Worm (Caenorhabditis elegans): ENCODE data around the gene lin-45.

The lin-45 gene

DNA sequence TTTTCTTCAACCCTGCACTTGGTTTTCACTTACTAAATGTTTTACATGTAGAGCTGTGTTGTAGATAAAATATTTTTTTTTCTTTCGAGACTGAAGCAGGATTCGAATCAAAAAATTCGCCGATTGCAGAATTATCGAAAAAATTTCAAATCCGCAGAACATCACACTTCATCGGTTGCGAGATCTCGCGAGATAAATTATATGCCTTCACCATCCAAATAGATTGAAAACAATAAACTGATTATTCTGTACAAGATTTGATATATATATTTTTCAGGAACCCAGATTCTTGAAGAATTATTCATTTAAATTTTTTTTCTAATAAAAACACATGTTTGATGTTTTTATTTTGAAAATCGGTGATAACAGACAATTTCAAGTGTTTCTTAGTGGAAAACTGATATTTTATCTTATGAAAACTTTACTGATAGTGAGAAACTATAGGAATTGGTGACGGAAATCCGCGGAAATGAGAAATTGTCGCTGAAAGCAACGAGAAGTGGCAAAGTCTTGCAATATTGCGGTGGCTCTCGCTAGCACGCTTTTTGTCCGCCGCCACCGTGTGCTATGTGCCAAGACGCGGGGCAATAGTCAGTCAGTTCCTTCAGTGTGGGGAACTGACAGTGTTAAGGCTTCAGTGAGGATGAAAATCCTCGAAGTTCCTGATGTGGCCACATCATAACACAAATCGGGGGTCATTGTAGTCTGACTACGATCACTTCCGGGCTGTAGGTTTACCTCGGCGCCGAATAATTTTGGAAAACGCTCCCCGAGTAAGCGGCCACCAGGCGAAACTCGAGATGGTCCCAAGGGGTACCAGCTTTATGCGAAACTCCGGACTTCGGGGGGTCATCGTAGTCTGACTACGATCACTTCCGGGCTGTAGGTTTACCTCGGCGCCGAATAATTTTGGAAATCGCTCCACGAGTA lies 44.3 kb upstream of the lin-45 start (continued):
- no peak for TF ChIP-seq F57A8.1 (GFP tag; optimal IDR thresholded peaks at IDR 0.05)
- TF ChIP-seq snpc-1.3 (tag; optimal IDR thresholded peaks at IDR 0.05; ENCODE audit: insufficient read depth) = no peak
- TF ChIP-seq unc-130 (GFP tag; optimal IDR thresholded peaks at IDR 0.05) = no peak
- TF ChIP-seq lsy-27 (tag; optimal IDR thresholded peaks at IDR 0.05; ENCODE audit: borderline replicate concordance, insufficient read depth) = no peak
- TF ChIP-seq attf-3 (GFP tag; conservative IDR thresholded peaks at IDR 0.05) = no peak
- TF ChIP-seq dpff-1 (tag; optimal IDR thresholded peaks at IDR 0.05) = no peak
- TF ChIP-seq Y95B8A.8 (GFP tag; IDR thresholded peaks at IDR 0.05) = 0 out of 2 replicates have a peak, but pooled peaks have one; percentile 28
- TF ChIP-seq him-1 (tag; optimal IDR thresholded peaks at IDR 0.05) = no peak
- peak in 1 of 3 experiments; percentile 42 for TF ChIP-seq lin-35 (GFP tag; optimal IDR thresholded peaks at IDR 0.05)
- no peak; the same call in none of the 2 replicates for TF ChIP-seq ekl-4 (GFP tag; IDR thresholded peaks at IDR 0.05)
- no peak for TF ChIP-seq let-526 (GFP tag; IDR thresholded peaks at IDR 0.05)
- TF ChIP-seq madf-10 (tag; optimal IDR thresholded peaks at IDR 0.05) = no peak
- peak; percentile 58 for TF ChIP-seq lin-40 (tag; optimal IDR thresholded peaks at IDR 0.05)
- peak; percentile 45 for TF ChIP-seq madf-6 (GFP tag; IDR thresholded peaks at IDR 0.05)
- no peak for TF ChIP-seq efl-1 (GFP tag; optimal IDR thresholded peaks at IDR 0.05)
- TF ChIP-seq dpl-1 (GFP tag; optimal IDR thresholded peaks at IDR 0.05) = no peak
- peak; percentile 2 to 59 for TF ChIP-seq let-607 (tag; optimal IDR thresholded peaks at IDR 0.05)
- peak; percentile 34 for TF ChIP-seq ztf-26 (tag; optimal IDR thresholded peaks at IDR 0.05)
- no peak for TF ChIP-seq madf-8 (GFP tag; conservative IDR thresholded peaks at IDR 0.05)
- no peak for TF ChIP-seq F22D6.2 (tag; optimal IDR thresholded peaks at IDR 0.05)
- TF ChIP-seq nhr-27 (tag; optimal IDR thresholded peaks at IDR 0.05) = no peak
- TF ChIP-seq zfh-2 (GFP tag; conservative IDR thresholded peaks at IDR 0.05) = peak; percentile 85; the same call in 1 of the 2 replicates
- TF ChIP-seq ZK185.1 (tag; optimal IDR thresholded peaks at IDR 0.05; ENCODE audit: poor library complexity, severe bottlenecking) = peak; percentile 50
- 0 out of 2 replicates have a peak, but pooled peaks have one; percentile 30 for TF ChIP-seq dox-1 (GFP tag; IDR thresholded peaks at IDR 0.05)
- no peak for TF ChIP-seq ceh-91 (GFP tag; IDR thresholded peaks at IDR 0.05)
- no peak for TF ChIP-seq egl-44 (GFP tag; IDR thresholded peaks at IDR 0.05)
- no peak for TF ChIP-seq lag-1 (GFP tag; IDR thresholded peaks at IDR 0.05)
- TF ChIP-seq hlh-12 (tag; optimal IDR thresholded peaks at IDR 0.05) = no peak
- TF ChIP-seq hmg-20 (GFP tag; IDR thresholded peaks at IDR 0.05) = no peak
- TF ChIP-seq ceh-40 (GFP tag; IDR thresholded peaks at IDR 0.05) = no peak
- TF ChIP-seq ceh-58 (GFP tag; IDR thresholded peaks at IDR 0.05) = no peak
- peak; percentile 37; the same call in 1 of the 2 replicates for TF ChIP-seq madf-3 (GFP tag; IDR thresholded peaks at IDR 0.05)
- TF ChIP-seq K12H6.12 (tag; optimal IDR thresholded peaks at IDR 0.05) = no peak
- TF ChIP-seq K11D2.4 (GFP tag; IDR thresholded peaks at IDR 0.05) = no peak
- peak; percentile 75 for TF ChIP-seq snpc-3.4 (tag; optimal IDR thresholded peaks at IDR 0.05)
- TF ChIP-seq Y56A3A.18 (GFP tag; IDR thresholded peaks at IDR 0.05) = 0 out of 2 replicates have a peak, but pooled peaks have one; percentile 46
- TF ChIP-seq B0336.3 (GFP tag; IDR thresholded peaks at IDR 0.05) = 0 out of 2 replicates have a peak, but pooled peaks have one; percentile 12
- no peak for TF ChIP-seq rpc-1 (optimal IDR thresholded peaks at IDR 0.05)
- TF ChIP-seq rpc-1 (tag; optimal IDR thresholded peaks at IDR 0.05) = no peak
- peak; percentile 50 for TF ChIP-seq lsl-1 (GFP tag; optimal IDR thresholded peaks at IDR 0.05)
- TF ChIP-seq repo-1 (tag; optimal IDR thresholded peaks at IDR 0.05) = peak; percentile 58
- no peak for TF ChIP-seq B0261.1 (tag; optimal IDR thresholded peaks at IDR 0.05)
- TF ChIP-seq aptf-2 (GFP tag; conservative IDR thresholded peaks at IDR 0.05) = no peak
- no peak for TF ChIP-seq ceh-100 (GFP tag; IDR thresholded peaks at IDR 0.05)
- TF ChIP-seq T07F8.4 (tag; optimal IDR thresholded peaks at IDR 0.05) = no peak
- no peak for TF ChIP-seq nfya-2 (GFP tag; IDR thresholded peaks at IDR 0.05)
